Worm (Caenorhabditis elegans) whole organism, late embryonic: ENCODE measurements around the gene C12D8.9.
A peak's percentile ranks its signal among the peaks of the same experiment; 100 is the strongest.

Source experiments
- ahr-1 ChIP-seq: sonication (generic microtip); optimal IDR thresholded peaks from 2 replicates; lab custom pipeline; 2016; ENCODE audit warnings: missing genetic modification characterization, missing compliant biosample characterization
- ceh-19 ChIP-seq: fragments of 200-800 bp; sonication (Bioruptor generic); optimal IDR thresholded peaks from 2 replicates; lab custom pipeline; 2018; ENCODE audit warnings: mild to moderate bottlenecking, missing genetic modification characterization, missing compliant biosample characterization
- ceh-22 ChIP-seq: sonication (generic microtip); optimal IDR thresholded peaks from 2 replicates; lab custom pipeline; 2017; ENCODE audit warnings: missing biosample characterization, missing genetic modification characterization
- ceh-24 ChIP-seq: sonication (generic microtip); optimal IDR thresholded peaks from 2 replicates; lab custom pipeline; 2016; ENCODE audit warnings: mild to moderate bottlenecking, missing genetic modification characterization, missing compliant biosample characterization
- ceh-34 ChIP-seq: sonication (generic microtip); optimal IDR thresholded peaks from 2 replicates; lab custom pipeline; 2016; ENCODE audit warnings: mild to moderate bottlenecking, missing genetic modification characterization, missing compliant biosample characterization
- ceh-48 ChIP-seq: sonication (generic microtip); optimal IDR thresholded peaks from 2 replicates; lab custom pipeline; 2016; ENCODE audit warnings: missing genetic modification characterization, inconsistent platforms, missing compliant biosample characterization
- ceh-6 ChIP-seq: fragments of 200-800 bp; sonication (Bioruptor generic); optimal IDR thresholded peaks from 2 replicates; lab custom pipeline; 2018; ENCODE audit warnings: mild to moderate bottlenecking, missing genetic modification characterization, missing compliant biosample characterization
- ceh-9 ChIP-seq: sonication (generic microtip); optimal IDR thresholded peaks from 2 replicates; lab custom pipeline; 2016; ENCODE audit warnings: mild to moderate bottlenecking, missing genetic modification characterization, inconsistent platforms, missing compliant biosample characterization
- dmd-4 ChIP-seq: sonication (generic microtip); optimal IDR thresholded peaks from 2 replicates; lab custom pipeline; 2016; ENCODE audit warnings: borderline replicate concordance, missing genetic modification characterization, missing compliant biosample characterization
- dve-1 ChIP-seq: sonication (generic microtip); optimal IDR thresholded peaks from 2 replicates; lab custom pipeline; 2017; ENCODE audit warnings: antibody characterized with exemption, mild to moderate bottlenecking, missing genetic modification characterization, missing compliant biosample characterization
- elt-2 ChIP-seq: sonication (generic microtip); optimal IDR thresholded peaks from 2 replicates; lab custom pipeline; 2016; ENCODE audit warnings: missing genetic modification reagents, missing genetic modification characterization, missing compliant biosample characterization
- fax-1 ChIP-seq: sonication (generic microtip); optimal IDR thresholded peaks from 2 replicates; lab custom pipeline; 2016; ENCODE audit warnings: missing genotype, missing genetic modification characterization, missing compliant biosample characterization
- fkh-6 ChIP-seq: sonication (generic microtip); optimal IDR thresholded peaks from 2 replicates; lab custom pipeline; 2016; ENCODE audit warnings: missing genetic modification characterization, missing compliant biosample characterization
- hlh-15 ChIP-seq: sonication (generic microtip); optimal IDR thresholded peaks from 2 replicates; lab custom pipeline; 2016; ENCODE audit warnings: missing genetic modification characterization, missing compliant biosample characterization
- lin-11 ChIP-seq: fragments of 200-800 bp; sonication (Bioruptor generic); optimal IDR thresholded peaks from 2 replicates; lab custom pipeline; 2018; ENCODE audit warnings: mild to moderate bottlenecking, missing genetic modification characterization, missing compliant biosample characterization
- mec-3 ChIP-seq: sonication (generic microtip); optimal IDR thresholded peaks from 2 replicates; lab custom pipeline; 2016; ENCODE audit warnings: borderline replicate concordance, missing genetic modification characterization, missing compliant biosample characterization
- nfya-1 ChIP-seq: sonication (generic microtip); optimal IDR thresholded peaks from 2 replicates; lab custom pipeline; 2017; ENCODE audit warnings: missing genetic modification characterization, mild to moderate bottlenecking, missing compliant biosample characterization, antibody characterized with exemption, moderate library complexity
- nhr-11 ChIP-seq: fragments of 150-350 bp; optimal IDR thresholded peaks from 2 replicates; lab custom pipeline; 2014; ENCODE audit warnings: missing biosample characterization, missing genetic modification characterization
- npax-4 ChIP-seq: sonication (generic microtip); optimal IDR thresholded peaks from 2 replicates; lab custom pipeline; 2016; ENCODE audit warnings: missing genetic modification characterization, missing compliant biosample characterization
- pag-3 ChIP-seq: sonication (generic microtip); optimal IDR thresholded peaks from 2 replicates; lab custom pipeline; 2016; ENCODE audit warnings: missing compliant biosample characterization, missing genetic modification characterization, borderline replicate concordance
- pat-9 ChIP-seq: fragments of 200-800 bp; sonication (Bioruptor generic); optimal IDR thresholded peaks from 2 replicates; lab custom pipeline; 2018; ENCODE audit warnings: mild to moderate bottlenecking, missing genetic modification characterization, moderate library complexity, missing compliant biosample characterization
- pax-1 ChIP-seq: fragments of 150-350 bp; optimal IDR thresholded peaks from 2 replicates; lab custom pipeline; 2014; ENCODE audit warnings: missing biosample characterization, missing genetic modification characterization
- sdc-2 ChIP-seq: sonication (generic microtip); optimal IDR thresholded peaks from 2 replicates; lab custom pipeline; 2016; ENCODE audit warnings: missing genotype, missing genetic modification characterization, missing compliant biosample characterization
- sox-2 ChIP-seq: fragments of 200-800 bp; sonication (Bioruptor generic); IDR thresholded peaks from 2 replicates; pipeline ENCODE4 v1.3.6; 2022; ENCODE audit warnings: missing genetic modification reagents, missing genetic modification characterization, missing compliant biosample characterization
- sox-4 ChIP-seq: sonication (generic microtip); optimal IDR thresholded peaks from 2 replicates; lab custom pipeline; 2017; ENCODE audit warnings: mild to moderate bottlenecking, missing genetic modification characterization, inconsistent platforms, missing compliant biosample characterization
- unc-42 ChIP-seq: sonication (generic microtip); optimal IDR thresholded peaks from 2 replicates; lab custom pipeline; 2016; ENCODE audit warnings: missing genotype, missing genetic modification characterization, missing compliant biosample characterization

Gene C12D8.9

DNA sequence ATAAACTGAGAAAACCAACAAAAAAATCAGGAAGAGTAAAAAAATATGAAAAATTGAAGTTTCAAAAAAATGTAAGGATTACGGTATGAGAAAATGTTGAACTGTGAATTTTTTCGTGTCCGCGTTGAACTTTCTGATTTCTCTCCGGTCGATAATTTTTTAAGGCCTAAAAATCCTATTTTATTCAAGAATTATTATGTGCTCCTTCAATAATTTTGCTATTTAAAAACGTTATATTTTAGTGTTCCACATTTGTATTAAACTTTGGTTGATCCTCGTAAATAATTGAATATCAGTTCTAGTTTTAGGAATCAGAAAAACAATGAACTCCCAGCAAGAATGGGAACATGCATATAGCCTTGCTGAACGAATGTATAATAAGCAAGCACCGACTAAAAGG lies 30.4 kb downstream of the C12D8.9 start, which contains the start of gene hpo-40:
TSS of gene hpo-40 (plus strand) at position 301 of the 400 bp plus-strand sequence.
- no peak for TF ChIP-seq pat-9 (tag; lab: Kevin White, UChicago)
- no peak for TF ChIP-seq unc-42 (tag; lab: Kevin White, UChicago)
- TF ChIP-seq npax-4 (tag; lab: Kevin White, UChicago): no peak

DNA sequence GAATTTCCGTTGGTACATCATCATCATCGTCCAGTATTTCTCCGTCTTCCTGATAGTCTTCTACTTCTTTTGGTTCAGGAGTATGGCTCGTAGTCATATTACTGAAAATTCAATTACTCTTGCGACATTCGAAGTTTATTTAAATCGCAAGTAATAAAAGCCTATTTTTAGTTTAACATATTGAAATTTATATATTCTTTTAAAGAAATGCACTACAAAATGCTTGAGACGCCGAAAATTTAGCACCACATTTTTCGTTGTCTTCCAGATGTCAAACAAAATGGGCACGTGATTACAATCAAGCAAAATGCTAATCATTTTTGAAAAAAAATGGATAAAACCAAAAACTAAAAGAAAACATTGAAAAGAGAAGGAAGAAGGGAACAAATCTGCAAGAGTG lies 31.0 kb downstream of the C12D8.9 start, which contains the start of gene zhit-3:
TSS of gene zhit-3 (minus strand) at position 101 of the 400 bp plus-strand sequence.
- TF ChIP-seq fax-1 (tag; lab: Kevin White, UChicago) (no peak), ceh-19 (GFP tag; lab: Kevin White, UChicago) (no peak), sox-4 (tag; lab: Kevin White, UChicago) (no peak), mec-3 (no peak), pax-1 (tag; lab: Kevin White, UChicago) (no peak), fkh-6 (no peak), sox-2 (GFP tag; lab: Robert Waterston, UW) (no peak), ceh-6 (GFP tag; lab: Kevin White, UChicago) (no peak), ceh-48 (tag; lab: Kevin White, UChicago) (no peak), unc-42 (tag; lab: Kevin White, UChicago) (no peak)

DNA sequence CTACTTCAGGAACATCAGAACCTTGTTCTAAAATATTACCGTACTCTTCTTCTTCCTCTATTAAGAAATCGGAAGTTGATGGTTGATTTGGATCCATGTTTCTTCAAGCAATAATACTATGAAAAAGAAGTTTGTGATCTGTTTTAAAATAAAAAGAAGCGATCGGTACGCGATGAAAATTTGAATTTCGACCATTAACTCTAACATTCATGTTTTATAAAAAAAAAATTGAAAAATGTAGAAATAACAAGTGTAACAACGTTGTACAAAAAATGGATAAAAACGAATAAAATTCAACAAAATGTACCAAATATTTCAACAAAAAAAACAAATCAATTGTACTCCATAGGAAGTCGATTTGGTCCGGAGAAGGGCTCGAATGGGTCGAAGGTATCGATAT lies 32.8 kb downstream of the C12D8.9 start, which contains the start of gene tftc-3:
TSS of gene tftc-3 (minus strand) at position 101 of the 400 bp plus-strand sequence.
- TF ChIP-seq dve-1 (tag; lab: Kevin White, UChicago): no peak
- TF ChIP-seq, all 69 proteins: peak for 0

DNA sequence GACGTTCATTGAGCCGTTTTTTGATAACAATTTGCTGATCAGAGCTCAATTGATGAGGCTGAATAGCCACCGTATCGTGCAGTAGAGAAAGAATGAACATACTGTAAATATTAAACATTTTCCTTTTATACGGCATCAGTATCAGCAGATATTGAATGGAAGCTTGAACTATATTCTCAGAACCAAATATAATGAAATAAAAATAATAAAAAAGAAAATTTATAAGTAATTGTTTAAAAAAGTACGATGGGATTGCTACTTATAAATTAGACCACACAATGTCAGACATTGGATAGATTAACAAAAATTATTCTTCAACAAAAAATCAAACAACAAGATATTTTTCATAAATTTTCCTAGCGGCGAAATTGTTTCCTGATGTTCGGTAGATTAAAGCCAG lies 36.5 kb downstream of the C12D8.9 start, which contains the start of gene rpc-25:
TSS of gene rpc-25 (minus strand) at position 101 of the 400 bp plus-strand sequence.
- TF ChIP-seq ceh-34 (tag; lab: Kevin White, UChicago) (no peak), ceh-6 (GFP tag; lab: Kevin White, UChicago) (no peak), ceh-22 (tag; lab: Kevin White, UChicago) (no peak), lin-11 (tag; lab: Kevin White, UChicago) (no peak), unc-42 (tag; lab: Kevin White, UChicago) (no peak), sdc-2 (tag; lab: Kevin White, UChicago) (no peak), nhr-11 (no peak), dmd-4 (tag; lab: Kevin White, UChicago) (no peak), hlh-15 (tag; lab: Kevin White, UChicago) (no peak), ceh-9 (tag; lab: Kevin White, UChicago) (no peak), ceh-24 (no peak), ceh-48 (tag; lab: Kevin White, UChicago) (no peak)

DNA sequence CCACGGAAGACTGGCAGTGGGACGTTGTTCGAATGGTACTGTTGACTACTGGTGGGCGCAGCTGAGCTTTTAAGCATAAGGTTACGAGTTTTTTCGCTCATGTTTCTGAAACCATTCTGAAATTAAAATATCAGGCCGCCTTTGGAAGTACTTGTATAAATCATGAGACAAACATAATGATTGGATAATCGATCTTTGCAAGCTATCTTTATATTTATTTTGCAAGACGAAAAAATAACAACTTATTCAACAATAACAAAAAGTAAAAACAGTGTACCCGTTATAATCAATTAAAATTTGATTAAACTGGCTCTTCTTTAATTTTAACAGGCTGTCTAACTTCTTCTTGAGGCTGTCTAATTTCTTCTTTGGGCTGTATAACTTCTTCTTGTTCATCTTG lies 37.5 kb downstream of the C12D8.9 start, which contains the start of gene ZK856.16:
TSS of gene ZK856.16 (minus strand) at position 101 of the 400 bp plus-strand sequence.
- TF ChIP-seq ahr-1 (tag; lab: Kevin White, UChicago) (no peak), pag-3 (tag; lab: Kevin White, UChicago) (no peak)

DNA sequence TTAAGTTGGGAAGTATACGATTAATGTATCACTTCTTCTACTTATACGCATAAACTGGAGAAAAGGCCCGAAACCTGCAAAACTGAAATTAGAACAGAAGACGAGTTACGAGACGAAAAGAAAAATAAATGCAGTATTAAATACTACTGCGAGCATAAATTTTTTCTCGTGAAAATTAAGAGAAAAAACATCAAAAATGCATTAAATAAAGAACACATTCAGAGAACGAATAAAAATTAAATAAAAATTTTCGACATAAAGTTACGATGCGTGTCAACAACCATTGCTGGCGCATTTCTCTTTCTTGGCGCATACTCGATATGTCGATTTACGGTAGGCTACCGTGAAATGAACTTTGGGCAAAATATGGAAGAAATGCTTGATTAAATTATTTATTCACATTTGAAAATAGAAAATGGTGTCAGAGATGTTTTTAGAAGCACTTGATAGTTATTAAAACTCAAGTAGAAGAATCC lies 38.1 kb downstream of the C12D8.9 start, which contains the start of the genes ZK856.19 and ZK856.11:
TSS of gene ZK856.19 (minus strand) at position 51 of the 476 bp plus-strand sequence.
TSS of gene ZK856.11 (minus strand) at position 76 of the 476 bp plus-strand sequence.
- no peak for TF ChIP-seq pax-1 (tag; lab: Kevin White, UChicago)
- peak; percentile 21 for TF ChIP-seq nfya-1 (tag; lab: Kevin White, UChicago)
- no peak for TF ChIP-seq npax-4 (tag; lab: Kevin White, UChicago)
- peak; percentile 20 for TF ChIP-seq unc-42 (tag; lab: Kevin White, UChicago)
- TF ChIP-seq, all 69 proteins: peak for 2

DNA sequence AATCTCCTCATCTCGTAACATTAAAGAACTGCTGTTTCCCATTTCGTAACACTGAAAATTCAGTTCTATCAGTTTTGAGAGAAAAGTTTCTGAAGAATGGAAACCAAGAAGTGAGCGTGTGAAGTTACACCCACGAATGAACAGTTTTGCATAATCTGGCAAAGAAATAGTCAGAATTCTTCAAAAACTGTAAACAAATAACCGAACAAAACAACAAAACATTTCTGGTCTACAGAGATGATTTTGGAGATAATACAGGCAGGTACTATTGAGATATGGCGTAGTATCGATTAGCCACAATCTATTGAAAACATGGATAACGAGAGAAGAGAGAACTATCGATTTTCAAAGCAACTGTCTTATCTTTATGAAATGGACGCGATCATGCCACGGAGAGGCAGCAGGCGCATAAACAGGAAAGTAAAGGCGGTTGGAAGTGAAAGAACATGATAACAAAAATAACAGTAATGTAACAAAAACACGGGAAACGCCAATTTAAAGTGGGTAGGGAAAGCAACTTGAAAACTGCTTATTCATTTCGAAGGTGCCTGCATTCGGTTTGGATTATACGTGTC lies 39.5 kb downstream of the C12D8.9 start, which contains the start of gene chpf-1:
TSS of gene chpf-1 (minus strand) at position 51 of the 575 bp plus-strand sequence.
- peak; percentile 41 for TF ChIP-seq elt-2 (tag; lab: Kevin White, UChicago)
- TF ChIP-seq fkh-6: no peak
